Worm (Caenorhabditis elegans) whole organism, L4/young adult: ENCODE data around the gene dpy-19.

Source experiments
- W03F9.2 ChIP-seq: fragments of 150-350 bp; optimal IDR thresholded peaks from 2 replicates; lab custom pipeline; 2014; ENCODE audit warnings: missing biosample characterization, missing genetic modification characterization
- dao-5 ChIP-seq: sonication (generic microtip); optimal IDR thresholded peaks from 2 replicates; lab custom pipeline; 2016; ENCODE audit warnings: missing genotype, missing genetic modification characterization, moderate library complexity, missing compliant biosample characterization
- him-1 ChIP-seq: sonication (generic microtip); optimal IDR thresholded peaks from 2 replicates; lab custom pipeline; 2016; ENCODE audit warnings: missing genotype, missing genetic modification reagents, missing genetic modification characterization, missing compliant biosample characterization

Gene dpy-19

ce11 chrIII:8685590-8686240 is 18.4 kb upstream of the dpy-19 start:
- TF ChIP-seq dao-5, result no peak

- no peak for TF ChIP-seq dao-5
- TF ChIP-seq W03F9.2 (tag; lab: Kevin White, UChicago), result no peak
- no peak for TF ChIP-seq him-1 (tag; lab: Kevin White, UChicago)
These were observed 17.1 kb upstream of the dpy-19 start, which contains the start of gene anmt-1 for ce11 chrIII:8684421-8684820. Gene anmt-1 (plus strand): TSS chrIII:8684808.

- TF ChIP-seq him-1 (tag; lab: Kevin White, UChicago), result no peak
- TF ChIP-seq dao-5, result no peak
- TF ChIP-seq W03F9.2 (tag; lab: Kevin White, UChicago), result peak; percentile 52
These were observed 16.5 kb upstream of the dpy-19 start, which contains the start of gene fli-1 for ce11 chrIII:8683679-8684263. Gene fli-1 (minus strand): TSS chrIII:8683736.

- TF ChIP-seq W03F9.2 (tag; lab: Kevin White, UChicago) (peak; percentile 18), him-1 (tag; lab: Kevin White, UChicago) (peak; percentile 75), dao-5 (peak; percentile 61)
These were observed 11.1 kb upstream of the dpy-19 start for ce11 chrIII:8678371-8678770.

ce11 chrIII:8674980-8675485 is 7.8 kb upstream of the dpy-19 start, which contains the start of gene pgl-2:
Gene pgl-2 (minus strand): TSS chrIII:8675435.
- TF ChIP-seq him-1 (tag; lab: Kevin White, UChicago), result no peak
- TF ChIP-seq W03F9.2 (tag; lab: Kevin White, UChicago), result no peak
- no peak for TF ChIP-seq dao-5

- TF ChIP-seq W03F9.2 (tag; lab: Kevin White, UChicago) (no peak), him-1 (tag; lab: Kevin White, UChicago) (no peak), dao-5 (no peak)
These were observed 1.4 kb upstream of the dpy-19 start for ce11 chrIII:8668717-8669116.

- no peak for TF ChIP-seq W03F9.2 (tag; lab: Kevin White, UChicago)
- TF ChIP-seq him-1 (tag; lab: Kevin White, UChicago), result no peak
- no peak for TF ChIP-seq dao-5
These were observed 2.3 kb downstream of the dpy-19 start, which contains the start of gene F22B7.1 for ce11 chrIII:8664897-8665388. Gene F22B7.1 (plus strand): TSS chrIII:8665338.

ce11 chrIII:8663143-8663542 is 4.1 kb downstream of the dpy-19 start:
- TF ChIP-seq dao-5 (no peak), W03F9.2 (tag; lab: Kevin White, UChicago) (no peak), him-1 (tag; lab: Kevin White, UChicago) (no peak)

- TF ChIP-seq him-1 (tag; lab: Kevin White, UChicago) (peak; percentile 76), W03F9.2 (tag; lab: Kevin White, UChicago) (peak; percentile 91), dao-5 (no peak)
These were observed 8.9 kb downstream of the dpy-19 start for ce11 chrIII:8658367-8658761.

- TF ChIP-seq dao-5 (no peak), W03F9.2 (tag; lab: Kevin White, UChicago) (no peak), him-1 (tag; lab: Kevin White, UChicago) (no peak)
These were observed 9.5 kb downstream of the dpy-19 start for ce11 chrIII:8657676-8658366.

ce11 chrIII:8656957-8657356 is 10.3 kb downstream of the dpy-19 start:
- TF ChIP-seq W03F9.2 (tag; lab: Kevin White, UChicago), result no peak
- no peak for TF ChIP-seq dao-5
- no peak for TF ChIP-seq him-1 (tag; lab: Kevin White, UChicago)

- no peak for TF ChIP-seq dao-5
- TF ChIP-seq him-1 (tag; lab: Kevin White, UChicago), result no peak
- TF ChIP-seq W03F9.2 (tag; lab: Kevin White, UChicago), result no peak
These were observed 11.2 kb downstream of the dpy-19 start for ce11 chrIII:8656055-8656454.

- no peak for TF ChIP-seq dao-5
- no peak for TF ChIP-seq W03F9.2 (tag; lab: Kevin White, UChicago)
- TF ChIP-seq him-1 (tag; lab: Kevin White, UChicago), result no peak
These were observed 11.9 kb downstream of the dpy-19 start for ce11 chrIII:8655412-8655811.
